Fruit fly (Drosophila melanogaster) whole organism: ENCODE data around the gene CG11811.

Source experiments
- EcR ChIP-seq, 2 experiments: fragments of >200 bp; optimal IDR thresholded peaks; 2 replicates each; lab custom pipeline; 2017; ENCODE audit warnings: missing biosample characterization in 2 of 2, missing genetic modification characterization in 2 of 2, missing genetic modification reagents in 2 of 2
- psq ChIP-seq: fragments of >200 bp; optimal IDR thresholded peaks from 2 replicates; lab custom pipeline; 2017

DNA sequence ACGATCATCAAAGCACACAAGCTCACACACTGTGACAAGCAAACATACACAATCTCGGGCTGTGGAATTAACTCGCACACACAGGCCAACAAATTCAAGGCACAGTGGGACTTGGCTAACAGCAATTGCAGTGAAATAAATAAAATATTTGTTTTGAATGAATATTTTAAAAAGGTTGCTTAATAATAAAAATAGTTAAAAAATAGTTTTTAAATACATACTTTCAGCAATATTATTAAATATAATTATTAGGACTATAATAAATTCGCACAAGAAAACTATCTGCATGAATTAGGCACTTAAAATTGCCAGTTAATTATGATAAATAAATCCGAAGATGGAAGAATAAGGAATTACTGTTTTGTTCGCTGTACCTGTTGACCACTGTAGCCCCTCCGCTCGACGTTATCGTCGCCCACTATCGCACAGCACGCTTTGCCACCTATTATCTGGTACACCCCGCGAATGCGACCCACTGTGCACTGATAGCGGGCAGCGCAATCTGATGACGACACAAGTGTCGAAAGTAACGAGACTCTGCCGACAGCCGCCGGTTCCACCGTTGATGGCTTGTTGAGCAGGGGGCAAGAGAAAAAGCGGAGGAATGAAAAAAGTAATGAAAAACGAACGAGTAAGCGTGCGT lies 8.0 kb upstream of the CG11811 start:
- TF ChIP-seq psq (lab: Kevin White, UChicago) (no peak), EcR (GFP tag; optimal IDR thresholded peaks at IDR 0.05; lab: Kevin White, UChicago) (no peak)
